Worm (Caenorhabditis elegans) whole organism, L3 larva: ENCODE data around the gene F46F5.16.

Experiments used
- ama-1 ChIP-seq: fragments of 150-350 bp; optimal IDR thresholded peaks from 2 replicates; lab custom pipeline; 2018
- ceh-16 ChIP-seq: sonication (generic microtip); optimal IDR thresholded peaks from 2 replicates; lab custom pipeline; 2017; ENCODE audit warnings: missing biosample characterization, missing genetic modification characterization
- ceh-28 ChIP-seq: fragments of 150-350 bp; optimal IDR thresholded peaks from 2 replicates; lab custom pipeline; 2014; ENCODE audit warnings: missing biosample characterization, missing genetic modification reagents, missing genetic modification characterization
- ceh-9 ChIP-seq: sonication (generic microtip); optimal IDR thresholded peaks from 2 replicates; lab custom pipeline; 2018; ENCODE audit warnings: missing biosample characterization, missing genetic modification characterization
- daf-12 ChIP-seq: fragments of 150-350 bp; optimal IDR thresholded peaks from 2 replicates; lab custom pipeline; 2014; ENCODE audit warnings: missing biosample characterization, missing genetic modification reagents, missing genetic modification characterization
- egl-5 ChIP-seq: fragments of 150-350 bp; optimal IDR thresholded peaks from 2 replicates; lab custom pipeline; 2017; ENCODE audit warnings: missing biosample characterization, missing genetic modification reagents, missing genetic modification characterization, inconsistent platforms
- elt-1 ChIP-seq: fragments of 150-350 bp; optimal IDR thresholded peaks from 2 replicates; lab custom pipeline; 2014; ENCODE audit warnings: missing biosample characterization, missing genetic modification characterization
- elt-2 ChIP-seq: sonication (generic microtip); optimal IDR thresholded peaks from 2 replicates; lab custom pipeline; 2016; ENCODE audit warnings: missing genetic modification reagents, mild to moderate bottlenecking, missing genetic modification characterization, missing compliant biosample characterization
- elt-3 ChIP-seq, 3 experiments: fragments of 150-350 bp in 1 of 3; sonication (generic microtip) in 2 of 3; optimal IDR thresholded peaks; 2 replicates in 2 of 3; 4 replicates in 1 of 3; lab custom pipeline; 2014 to 2017; ENCODE audit warnings: missing biosample characterization in 3 of 3, missing genetic modification characterization in 3 of 3
- eor-1 ChIP-seq, 2 experiments: fragments of 150-350 bp; optimal IDR thresholded peaks; 2 replicates each; lab custom pipeline; 2014 to 2018; ENCODE audit warnings: missing biosample characterization in 2 of 2, missing genetic modification characterization in 2 of 2
- fkh-10 ChIP-seq: sonication (generic microtip); optimal IDR thresholded peaks from 2 replicates; lab custom pipeline; 2017; ENCODE audit warnings: missing biosample characterization, missing genetic modification reagents, missing genetic modification characterization
- fkh-2 ChIP-seq: fragments of 150-350 bp; optimal IDR thresholded peaks from 2 replicates; lab custom pipeline; 2014; ENCODE audit warnings: missing biosample characterization, missing genetic modification reagents, missing genetic modification characterization
- lin-15B ChIP-seq: fragments of 150-350 bp; optimal IDR thresholded peaks from 2 replicates; lab custom pipeline; 2014; ENCODE audit warnings: missing biosample characterization, missing genetic modification characterization
- lin-39 ChIP-seq: fragments of 150-350 bp; optimal IDR thresholded peaks from 2 replicates; lab custom pipeline; 2018; ENCODE audit warnings: missing biosample characterization, missing genetic modification reagents, missing genetic modification characterization
- lsy-12 ChIP-seq: sonication (generic microtip); optimal IDR thresholded peaks from 2 replicates; lab custom pipeline; 2016; ENCODE audit warnings: mild to moderate bottlenecking, missing genetic modification characterization, missing compliant biosample characterization
- mml-1 ChIP-seq: fragments of 150-350 bp; sonication (generic microtip); optimal IDR thresholded peaks from 3 replicates; lab custom pipeline; 2014; ENCODE audit warnings: missing biosample characterization, missing genetic modification characterization
- nhr-12 ChIP-seq: fragments of 150-350 bp; optimal IDR thresholded peaks from 2 replicates; lab custom pipeline; 2014; ENCODE audit warnings: missing biosample characterization, missing genetic modification characterization
- nhr-23 ChIP-seq: fragments of 150-350 bp; optimal IDR thresholded peaks from 2 replicates; lab custom pipeline; 2014; ENCODE audit warnings: missing biosample characterization, missing genetic modification reagents, missing genetic modification characterization
- nhr-237 ChIP-seq: fragments of 150-350 bp; optimal IDR thresholded peaks from 2 replicates; lab custom pipeline; 2014; ENCODE audit warnings: missing biosample characterization, missing genetic modification characterization
- nhr-25 ChIP-seq: sonication (generic microtip); optimal IDR thresholded peaks from 2 replicates; lab custom pipeline; 2017; ENCODE audit warnings: missing biosample characterization, missing genetic modification characterization
- nhr-28 ChIP-seq: fragments of 150-350 bp; optimal IDR thresholded peaks from 2 replicates; lab custom pipeline; 2014; ENCODE audit warnings: missing biosample characterization, missing genetic modification characterization
- nhr-43 ChIP-seq: sonication (generic microtip); optimal IDR thresholded peaks from 2 replicates; lab custom pipeline; 2016; ENCODE audit warnings: mild to moderate bottlenecking, missing genetic modification characterization, missing compliant biosample characterization; ENCODE audit not compliant: poor library complexity, severe bottlenecking
- nhr-76 ChIP-seq: fragments of 150-350 bp; sonication (generic microtip); optimal IDR thresholded peaks from 5 replicates; lab custom pipeline; 2014; ENCODE audit warnings: missing biosample characterization, missing genetic modification characterization
- pha-4 ChIP-seq: fragments of 150-350 bp; optimal IDR thresholded peaks from 2 replicates; lab custom pipeline; 2014; ENCODE audit warnings: missing biosample characterization, missing genetic modification reagents, missing genetic modification characterization
- pqm-1 ChIP-seq: fragments of 150-350 bp; optimal IDR thresholded peaks from 2 replicates; lab custom pipeline; 2017; ENCODE audit warnings: missing biosample characterization, missing genetic modification characterization, inconsistent platforms
- sea-2 ChIP-seq: fragments of 150-350 bp; sonication (generic microtip); optimal IDR thresholded peaks from 4 replicates; lab custom pipeline; 2014; ENCODE audit warnings: missing biosample characterization, missing genetic modification reagents, missing genetic modification characterization
- skn-1 ChIP-seq: fragments of 150-350 bp; optimal IDR thresholded peaks from 2 replicates; lab custom pipeline; 2014; ENCODE audit warnings: missing biosample characterization, missing genetic modification characterization
- snpc-4 ChIP-seq: fragments of 150-350 bp; optimal IDR thresholded peaks from 2 replicates; lab custom pipeline; 2014; ENCODE audit warnings: missing biosample characterization, missing genetic modification characterization
- tbx-2 ChIP-seq: sonication (generic microtip); optimal IDR thresholded peaks from 2 replicates; lab custom pipeline; 2016; ENCODE audit warnings: mild to moderate bottlenecking, missing genetic modification characterization, missing compliant biosample characterization
- unc-39 ChIP-seq: sonication (generic microtip); optimal IDR thresholded peaks from 4 replicates; lab custom pipeline; 2017; ENCODE audit warnings: missing biosample characterization, missing genetic modification characterization
- unc-62 ChIP-seq: fragments of 150-350 bp; sonication (generic microtip); optimal IDR thresholded peaks from 4 replicates; lab custom pipeline; 2014; ENCODE audit warnings: missing biosample characterization, missing genetic modification reagents, missing genetic modification characterization
- zag-1 ChIP-seq: fragments of 150-350 bp; optimal IDR thresholded peaks from 2 replicates; lab custom pipeline; 2014; ENCODE audit warnings: missing biosample characterization, missing genetic modification characterization
- ztf-11 ChIP-seq: fragments of 150-350 bp; optimal IDR thresholded peaks from 2 replicates; lab custom pipeline; 2014; ENCODE audit warnings: missing biosample characterization, missing genetic modification characterization
- ztf-4 ChIP-seq: fragments of 150-350 bp; optimal IDR thresholded peaks from 2 replicates; lab custom pipeline; 2014; ENCODE audit warnings: missing biosample characterization, missing genetic modification characterization

F46F5.16 gene

DNA sequence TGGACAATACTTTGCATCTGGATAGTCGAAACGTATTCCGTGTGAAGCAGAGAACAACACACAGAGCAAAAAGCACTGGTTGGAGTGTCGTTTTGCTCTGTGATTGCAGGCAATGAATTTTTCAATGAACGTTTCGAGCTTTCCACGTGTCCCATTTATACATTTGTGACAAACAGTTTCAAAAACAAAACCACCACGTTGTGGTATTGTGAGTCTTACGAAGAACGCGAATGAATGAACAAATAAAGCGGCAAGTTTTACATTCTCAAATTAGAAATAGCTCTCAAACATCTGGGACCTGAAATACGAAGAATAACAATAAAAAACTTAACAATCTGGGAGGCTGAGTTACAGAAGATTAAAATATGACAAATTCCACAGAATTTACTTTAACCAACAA lies 4.8 kb downstream of the F46F5.16 start, which contains the start of gene F46F5.1:
TSS of gene F46F5.1 (minus strand) at position 101 of the 400 bp plus-strand sequence.
- TF ChIP-seq nhr-237, result no peak
- TF ChIP-seq eor-1 (tag; optimal IDR thresholded peaks at IDR 0.05; lab: Kevin White, UChicago), result no peak
- TF ChIP-seq ztf-11 (tag; lab: Kevin White, UChicago), result no peak
- no peak for TF ChIP-seq nhr-28 (tag; lab: Kevin White, UChicago)
- no peak for TF ChIP-seq unc-39 (tag; lab: Kevin White, UChicago)
- TF ChIP-seq ceh-9 (tag; lab: Kevin White, UChicago), result no peak
- no peak for TF ChIP-seq pha-4 (tag; lab: Kevin White, UChicago)
- TF ChIP-seq nhr-43 (tag; lab: Kevin White, UChicago), result no peak
- TF ChIP-seq tbx-2, result no peak
- no peak for TF ChIP-seq lin-15B (tag; lab: Kevin White, UChicago)
- no peak for TF ChIP-seq snpc-4 (tag; lab: Kevin White, UChicago)
- no peak for TF ChIP-seq mml-1 (tag; lab: Kevin White, UChicago)
- TF ChIP-seq elt-2, result no peak
- no peak for TF ChIP-seq lin-39 (tag; lab: Kevin White, UChicago)
- TF ChIP-seq skn-1 (tag; lab: Kevin White, UChicago), result no peak
- no peak for TF ChIP-seq nhr-23 (tag; lab: Kevin White, UChicago)
- TF ChIP-seq lsy-12 (tag; lab: Kevin White, UChicago), result no peak

DNA sequence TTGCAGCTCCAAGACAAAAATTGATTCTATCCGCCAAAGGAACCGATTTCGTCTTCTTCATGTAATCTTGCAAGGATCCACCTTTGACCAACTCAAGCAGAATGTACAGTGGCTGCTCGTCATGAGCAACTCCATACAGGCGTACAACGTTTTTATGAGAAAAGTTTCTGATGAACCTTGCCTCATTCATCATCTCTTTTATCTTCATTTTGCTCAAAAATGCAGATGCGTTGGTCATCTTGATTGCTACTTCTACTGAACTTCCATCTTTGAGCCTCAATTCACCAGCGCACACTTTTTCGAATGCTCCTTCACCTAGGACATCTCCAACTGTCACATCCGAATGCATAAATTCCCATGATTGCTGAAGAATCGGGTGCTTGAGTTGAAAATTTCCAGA lies 9.9 kb downstream of the F46F5.16 start:
- TF ChIP-seq ztf-4 (tag; lab: Kevin White, UChicago) (no peak), pqm-1 (tag; lab: Kevin White, UChicago) (no peak), ama-1 (lab: Kevin White, UChicago) (no peak), sea-2 (GFP tag; lab: Kevin White, UChicago) (no peak), nhr-28 (tag; lab: Kevin White, UChicago) (no peak), lsy-12 (tag; lab: Kevin White, UChicago) (no peak), nhr-237 (no peak), lin-39 (tag; lab: Kevin White, UChicago) (no peak), unc-39 (tag; lab: Kevin White, UChicago) (no peak), egl-5 (tag; lab: Kevin White, UChicago) (no peak), snpc-4 (tag; lab: Kevin White, UChicago) (no peak), fkh-2 (no peak), ceh-16 (no peak), fkh-10 (GFP tag; lab: Kevin White, UChicago) (no peak), daf-12 (tag; lab: Kevin White, UChicago) (no peak), elt-3 (tag; optimal IDR thresholded peaks at IDR 0.05; lab: Kevin White, UChicago) (no peak), elt-1 (tag; lab: Kevin White, UChicago) (no peak)

DNA sequence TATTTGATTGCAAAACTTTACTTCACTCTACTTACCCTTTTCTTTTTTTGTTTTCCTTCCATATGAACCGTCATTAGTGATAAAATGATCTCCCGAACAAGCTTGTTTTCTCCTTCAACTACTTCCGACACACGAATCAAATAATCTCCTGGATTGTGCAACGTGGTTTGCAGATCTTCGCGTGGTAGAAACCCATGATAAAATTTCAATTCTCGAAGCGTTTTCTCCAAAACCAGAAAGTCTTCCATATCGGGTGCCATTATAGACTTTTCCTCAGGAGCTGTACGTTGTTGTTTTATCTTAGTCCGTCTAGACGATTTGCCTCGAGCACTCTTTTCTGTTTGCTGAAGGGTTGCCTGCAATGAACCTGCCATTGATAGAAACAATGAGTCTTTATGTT lies 10.4 kb downstream of the F46F5.16 start:
- TF ChIP-seq fkh-10 (GFP tag; lab: Kevin White, UChicago) (no peak), ceh-28 (tag; lab: Kevin White, UChicago) (no peak), mml-1 (tag; lab: Kevin White, UChicago) (no peak), egl-5 (tag; lab: Kevin White, UChicago) (no peak), eor-1 (tag; optimal IDR thresholded peaks at IDR 0.05; lab: Kevin White, UChicago) (no peak), fkh-2 (no peak), nhr-76 (tag; lab: Kevin White, UChicago) (no peak), elt-1 (tag; lab: Kevin White, UChicago) (no peak), ama-1 (lab: Kevin White, UChicago) (no peak)

DNA sequence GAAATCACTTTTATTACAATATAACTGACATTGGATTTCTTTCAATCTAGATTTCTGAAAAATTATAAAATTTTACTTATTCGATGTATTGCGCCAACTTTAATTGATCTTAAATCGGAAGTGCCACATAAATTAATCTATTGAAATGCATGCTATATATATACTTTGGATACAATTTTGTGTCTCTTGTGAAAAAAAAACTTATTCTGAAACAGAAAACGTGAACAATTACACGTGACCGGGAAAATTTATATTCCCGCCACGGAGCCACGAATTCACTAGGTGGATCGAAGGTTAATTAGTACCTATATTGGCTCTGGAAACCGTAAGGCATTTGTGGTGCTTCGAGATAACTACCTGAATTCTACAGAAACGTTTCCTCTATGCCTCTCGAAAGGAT lies 12.7 kb downstream of the F46F5.16 start, which contains the start of gene F46F5.14:
TSS of gene F46F5.14 (plus strand) at position 301 of the 400 bp plus-strand sequence.
- no peak for TF ChIP-seq ztf-4 (tag; lab: Kevin White, UChicago)
- TF ChIP-seq lsy-12 (tag; lab: Kevin White, UChicago), result no peak
- TF ChIP-seq nhr-12 (tag; lab: Kevin White, UChicago), result no peak
- TF ChIP-seq daf-12 (tag; lab: Kevin White, UChicago), result no peak
- no peak for TF ChIP-seq eor-1 (tag; optimal IDR thresholded peaks at IDR 0.05; lab: Kevin White, UChicago)
- no peak for TF ChIP-seq tbx-2
- no peak for TF ChIP-seq pha-4 (tag; lab: Kevin White, UChicago)
- no peak for TF ChIP-seq nhr-28 (tag; lab: Kevin White, UChicago)
- TF ChIP-seq ama-1 (lab: Kevin White, UChicago), result no peak
- TF ChIP-seq zag-1 (tag; lab: Kevin White, UChicago), result no peak
- TF ChIP-seq sea-2 (GFP tag; lab: Kevin White, UChicago), result no peak
- TF ChIP-seq pqm-1 (tag; lab: Kevin White, UChicago), result no peak
- TF ChIP-seq unc-62 (GFP tag; lab: Kevin White, UChicago), result no peak
- TF ChIP-seq unc-39 (tag; lab: Kevin White, UChicago), result no peak
- TF ChIP-seq elt-3 (tag; optimal IDR thresholded peaks at IDR 0.05; lab: Kevin White, UChicago), result no peak
- TF ChIP-seq nhr-23 (tag; lab: Kevin White, UChicago), result no peak
- no peak for TF ChIP-seq lin-15B (tag; lab: Kevin White, UChicago)
- TF ChIP-seq nhr-25 (tag; lab: Kevin White, UChicago), result no peak
- no peak for TF ChIP-seq nhr-76 (tag; lab: Kevin White, UChicago)
- no peak for TF ChIP-seq elt-1 (tag; lab: Kevin White, UChicago)
